Worm (Caenorhabditis elegans) whole organism, early embryonic: ENCODE results near the gene H01G02.1.

Experiments used
- scrt-1 ChIP-seq: fragments of 200-800 bp; sonication (Bioruptor generic); IDR thresholded peaks from 2 replicates; pipeline ENCODE4 v1.3.6; 2022; ENCODE audit warnings: missing genetic modification characterization, missing compliant biosample characterization
- tbx-37 ChIP-seq: fragments of 200-800 bp; sonication (Bioruptor generic); conservative IDR thresholded peaks from 2 replicates; pipeline ENCODE4 v1.3.6; 2022; ENCODE audit warnings: missing genetic modification reagents, missing genetic modification characterization, missing compliant biosample characterization

DNA sequence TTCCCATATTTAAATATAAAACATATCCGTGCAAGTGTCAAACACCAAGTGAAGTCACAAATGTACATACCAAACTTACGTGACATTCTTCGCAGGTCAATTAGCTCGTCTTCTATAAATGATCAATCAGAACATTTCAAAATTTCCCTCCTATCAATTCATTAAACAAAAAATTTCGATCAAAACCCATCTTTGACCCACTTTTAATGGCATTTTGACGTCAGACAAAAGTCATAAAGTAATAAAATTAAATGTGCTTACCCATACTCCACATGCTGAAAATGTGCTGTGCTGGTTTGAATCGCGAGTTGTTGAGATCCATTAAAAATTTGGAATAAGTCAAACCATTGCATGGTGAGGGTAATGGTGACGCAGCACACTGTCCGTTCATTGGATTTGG, 34.2 kb downstream of the H01G02.1 start:
- TF ChIP-seq tbx-37 (GFP tag; lab: Robert Waterston, UW) = no peak
- no peak for TF ChIP-seq scrt-1
